Fruit fly (Drosophila melanogaster) whole organism, prepupa: ENCODE data around the gene CG1271.

ENCODE experiments used
- Blimp-1 ChIP-seq: fragments of 200-800 bp; sonication (Bioruptor generic); optimal IDR thresholded peaks from 3 replicates; lab custom pipeline; 2017; ENCODE audit warnings: missing biosample characterization, missing genetic modification characterization, mild to moderate bottlenecking, moderate library complexity, missing genetic modification reagents
- CG11294 ChIP-seq: fragments of 200-800 bp; sonication (Bioruptor generic); IDR thresholded peaks from 2 replicates; pipeline ENCODE4 v1.3.6; 2022; ENCODE audit warnings: missing biosample characterization, missing genetic modification characterization
- CG11902 ChIP-seq: fragments of 200-800 bp; sonication (Bioruptor generic); optimal IDR thresholded peaks from 3 replicates; lab custom pipeline; 2016; ENCODE audit warnings: missing biosample characterization, missing genetic modification characterization
- CG15336 ChIP-seq: fragments of 200-800 bp; sonication (Bioruptor generic); IDR thresholded peaks from 2 replicates; pipeline ENCODE4 v1.3.6; 2022; ENCODE audit warnings: missing biosample characterization, missing genetic modification characterization
- CG16779 ChIP-seq: fragments of 200-800 bp; sonication (Bioruptor generic); optimal IDR thresholded peaks from 3 replicates; lab custom pipeline; 2017; ENCODE audit warnings: missing biosample characterization, mild to moderate bottlenecking, missing genetic modification characterization
- CG3032 ChIP-seq: fragments of 200-800 bp; optimal IDR thresholded peaks from 2 replicates; lab custom pipeline; 2019; ENCODE audit warnings: missing biosample characterization, mild to moderate bottlenecking, missing genetic modification characterization, moderate library complexity
- CG31627 ChIP-seq: fragments of 200-800 bp; sonication (Bioruptor generic); optimal IDR thresholded peaks from 3 replicates; lab custom pipeline; 2016; ENCODE audit warnings: missing biosample characterization, missing genetic modification characterization
- CG32006 ChIP-seq: fragments of 200-800 bp; sonication (Bioruptor generic); optimal IDR thresholded peaks from 3 replicates; lab custom pipeline; 2017; ENCODE audit warnings: missing biosample characterization, mild to moderate bottlenecking, missing genetic modification characterization
- CG34406 ChIP-seq: fragments of 200-800 bp; sonication (Bioruptor generic); optimal IDR thresholded peaks from 3 replicates; lab custom pipeline; 2016; ENCODE audit warnings: missing biosample characterization, missing genetic modification characterization
- CG3919 ChIP-seq: fragments of 200-800 bp; sonication (Bioruptor generic); optimal IDR thresholded peaks from 3 replicates; lab custom pipeline; 2016; ENCODE audit warnings: missing biosample characterization, missing genetic modification characterization
- CG4318 ChIP-seq: fragments of 200-800 bp; sonication (Bioruptor generic); optimal IDR thresholded peaks from 3 replicates; lab custom pipeline; 2017; ENCODE audit warnings: missing biosample characterization, mild to moderate bottlenecking, missing genetic modification characterization
- CG6276 ChIP-seq: fragments of 200-800 bp; sonication (Bioruptor generic); optimal IDR thresholded peaks from 2 replicates; lab custom pipeline; 2017; ENCODE audit warnings: missing biosample characterization, mild to moderate bottlenecking, missing genetic modification characterization
- CG6792 ChIP-seq: fragments of 200-800 bp; sonication (Bioruptor generic); optimal IDR thresholded peaks from 3 replicates; lab custom pipeline; 2016; ENCODE audit warnings: missing biosample characterization, missing genetic modification characterization
- CG6808 ChIP-seq: fragments of 200-800 bp; sonication (Bioruptor generic); optimal IDR thresholded peaks from 3 replicates; lab custom pipeline; 2017; ENCODE audit warnings: missing biosample characterization, missing genetic modification characterization, mild to moderate bottlenecking, moderate library complexity, missing genetic modification reagents
- CG6854 ChIP-seq: fragments of 200-800 bp; sonication (Bioruptor generic); optimal IDR thresholded peaks from 2 replicates; lab custom pipeline; 2017; ENCODE audit warnings: missing biosample characterization, mild to moderate bottlenecking, missing genetic modification characterization
- CG7368 ChIP-seq: fragments of 200-800 bp; sonication (Bioruptor generic); optimal IDR thresholded peaks from 3 replicates; lab custom pipeline; 2016; ENCODE audit warnings: missing biosample characterization, missing genetic modification characterization
- CG8119 ChIP-seq: fragments of 200-800 bp; sonication (Bioruptor generic); IDR thresholded peaks from 3 replicates; pipeline ENCODE4 v1.3.6; 2022; ENCODE audit warnings: missing biosample characterization, missing genetic modification characterization
- CG8319 ChIP-seq: fragments of 200-800 bp; sonication (Bioruptor generic); optimal IDR thresholded peaks from 3 replicates; lab custom pipeline; 2016; ENCODE audit warnings: missing biosample characterization, missing genetic modification characterization
- Eip78C ChIP-seq: fragments of 200-800 bp; sonication (Bioruptor generic); peaks from one replicate; lab custom pipeline; 2016; ENCODE audit warnings: missing biosample characterization, missing genetic modification characterization
- Eip93F ChIP-seq: fragments of 200-800 bp; sonication (Bioruptor generic); optimal IDR thresholded peaks from 2 replicates; lab custom pipeline; 2016; ENCODE audit warnings: missing biosample characterization, mild to moderate bottlenecking, missing genetic modification characterization
- Ets21C ChIP-seq: fragments of 200-800 bp; sonication (Bioruptor generic); optimal IDR thresholded peaks from 3 replicates; lab custom pipeline; 2016; ENCODE audit warnings: missing biosample characterization, missing genetic modification characterization
- Ets96B ChIP-seq: fragments of 200-800 bp; optimal IDR thresholded peaks from 2 replicates; lab custom pipeline; 2019; ENCODE audit warnings: missing biosample characterization, mild to moderate bottlenecking, missing genetic modification characterization, moderate library complexity
- Hr4 ChIP-seq: fragments of 200-800 bp; sonication (Bioruptor generic); optimal IDR thresholded peaks from 3 replicates; lab custom pipeline; 2016; ENCODE audit warnings: missing biosample characterization, missing genetic modification characterization
- Lpt ChIP-seq: fragments of 200-800 bp; sonication (Bioruptor generic); optimal IDR thresholded peaks from 3 replicates; lab custom pipeline; 2016; ENCODE audit warnings: missing biosample characterization, missing genetic modification characterization
- Smox ChIP-seq: fragments of 200-800 bp; sonication (Bioruptor generic); optimal IDR thresholded peaks from 3 replicates; lab custom pipeline; 2016; ENCODE audit warnings: missing biosample characterization, missing genetic modification characterization
- Sox102F ChIP-seq: fragments of 200-800 bp; sonication (Bioruptor generic); optimal IDR thresholded peaks from 2 replicates; lab custom pipeline; 2016; ENCODE audit warnings: missing biosample characterization, mild to moderate bottlenecking, missing genetic modification characterization
- Sox14 ChIP-seq: fragments of 200-800 bp; sonication (Bioruptor generic); optimal IDR thresholded peaks from 3 replicates; lab custom pipeline; 2016; ENCODE audit warnings: missing biosample characterization, missing genetic modification characterization
- Sox15 ChIP-seq: fragments of 200-800 bp; sonication (Bioruptor generic); optimal IDR thresholded peaks from 3 replicates; lab custom pipeline; 2016; ENCODE audit warnings: missing biosample characterization, missing genetic modification characterization
- achi ChIP-seq: fragments of 200-800 bp; sonication (Bioruptor generic); optimal IDR thresholded peaks from 3 replicates; lab custom pipeline; 2016; ENCODE audit warnings: missing biosample characterization, missing genetic modification characterization
- acj6 ChIP-seq: fragments of 200-800 bp; sonication (Bioruptor generic); optimal IDR thresholded peaks from 3 replicates; lab custom pipeline; 2016; ENCODE audit warnings: missing biosample characterization, missing genetic modification characterization
- cyc ChIP-seq: fragments of 200-800 bp; sonication (Bioruptor generic); optimal IDR thresholded peaks from 3 replicates; lab custom pipeline; 2016; ENCODE audit warnings: missing biosample characterization, missing genetic modification characterization
- dac ChIP-seq: fragments of 200-800 bp; sonication (Bioruptor generic); optimal IDR thresholded peaks from 2 replicates; lab custom pipeline; 2017; ENCODE audit warnings: missing biosample characterization, mild to moderate bottlenecking, missing genetic modification characterization
- dsx ChIP-seq: fragments of 200-800 bp; optimal IDR thresholded peaks from 3 replicates; lab custom pipeline; 2019; ENCODE audit warnings: missing biosample characterization, mild to moderate bottlenecking, missing genetic modification characterization, moderate library complexity; ENCODE audit not compliant: poor library complexity, severe bottlenecking
- fd59A ChIP-seq: fragments of 200-800 bp; sonication (Bioruptor generic); optimal IDR thresholded peaks from 2 replicates; lab custom pipeline; 2017; ENCODE audit warnings: missing biosample characterization, mild to moderate bottlenecking, missing genetic modification characterization, missing genetic modification reagents
- fd85E ChIP-seq: fragments of 200-800 bp; sonication (Bioruptor generic); optimal IDR thresholded peaks from 3 replicates; lab custom pipeline; 2016; ENCODE audit warnings: missing biosample characterization, missing genetic modification characterization
- fkh ChIP-seq: fragments of 200-800 bp; sonication (Bioruptor generic); optimal IDR thresholded peaks from 3 replicates; lab custom pipeline; 2017; ENCODE audit warnings: missing biosample characterization, mild to moderate bottlenecking, missing genetic modification characterization, moderate library complexity
- lz ChIP-seq: fragments of 200-800 bp; sonication (Bioruptor generic); optimal IDR thresholded peaks from 3 replicates; lab custom pipeline; 2016; ENCODE audit warnings: missing biosample characterization, missing genetic modification characterization
- net ChIP-seq: fragments of 200-800 bp; sonication (Bioruptor generic); optimal IDR thresholded peaks from 3 replicates; lab custom pipeline; 2016; ENCODE audit warnings: missing biosample characterization, missing genetic modification characterization
- pdm3 ChIP-seq: fragments of 200-800 bp; sonication (Bioruptor generic); optimal IDR thresholded peaks from 3 replicates; lab custom pipeline; 2016; ENCODE audit warnings: missing biosample characterization, missing genetic modification characterization
- salr ChIP-seq, 2 experiments: fragments of 200-800 bp; sonication (Bioruptor generic); optimal IDR thresholded peaks; 3 replicates each; lab custom pipeline; 2016 to 2018; ENCODE audit warnings: missing biosample characterization in 2 of 2, missing genetic modification characterization in 2 of 2, mild to moderate bottlenecking in 1 of 2
- spab ChIP-seq: fragments of 200-800 bp; sonication (Bioruptor generic); optimal IDR thresholded peaks from 2 replicates; lab custom pipeline; 2017; ENCODE audit warnings: missing biosample characterization, mild to moderate bottlenecking, missing genetic modification characterization, missing genetic modification reagents
- ss ChIP-seq, 2 experiments: fragments of 200-800 bp; sonication (Bioruptor generic); optimal IDR thresholded peaks; 2 replicates in 1 of 2; 3 replicates in 1 of 2; lab custom pipeline; 2017 to 2018; ENCODE audit warnings: mild to moderate bottlenecking in 2 of 2, missing biosample characterization in 2 of 2, missing genetic modification characterization in 2 of 2, moderate library complexity in 1 of 2
- vri ChIP-seq: fragments of 200-800 bp; sonication (Bioruptor generic); optimal IDR thresholded peaks from 3 replicates; lab custom pipeline; 2016; ENCODE audit warnings: missing biosample characterization, mild to moderate bottlenecking, missing genetic modification characterization

The CG1271 gene

dm6 chr3L:3034779-3035643, 17.3 kb upstream of the CG1271 start, which contains the start of gene CG2162:
Gene CG2162, plus strand, starts transcription at chr3L:3035196.
- TF ChIP-seq ss (GFP tag; optimal IDR thresholded peaks at IDR 0.05; lab: Kevin White, UChicago): peak; percentile 23 to 42
- TF ChIP-seq vri: peak; percentile 35
- TF ChIP-seq CG6854 (GFP tag; lab: Kevin White, UChicago): peak; percentile 43
- peak; percentile 55 for TF ChIP-seq Eip78C (GFP tag; lab: Kevin White, UChicago)
- TF ChIP-seq CG6808: peak; percentile 2
- TF ChIP-seq CG3919 (GFP tag; lab: Kevin White, UChicago): peak; percentile 31
- peak; percentile 34 for TF ChIP-seq fd85E
- no peak for TF ChIP-seq CG32006 (GFP tag; lab: Kevin White, UChicago)
- TF ChIP-seq Hr4: no peak
- TF ChIP-seq Blimp-1: no peak
- no peak for TF ChIP-seq spab (GFP tag; lab: Kevin White, UChicago)
- peak; percentile 49 for TF ChIP-seq Sox14 (GFP tag; lab: Kevin White, UChicago)
- TF ChIP-seq CG6792 (GFP tag; lab: Kevin White, UChicago): no peak
- no peak for TF ChIP-seq CG34406 (GFP tag; lab: Kevin White, UChicago)
- TF ChIP-seq dsx (GFP tag; lab: Kevin White, UChicago): peak; percentile 81
- TF ChIP-seq Ets96B (tag; lab: Kevin White, UChicago): peak; percentile 7
- TF ChIP-seq CG7368 (GFP tag; lab: Kevin White, UChicago): no peak
- TF ChIP-seq fkh: peak; percentile 50

dm6 chr3L:3035769-3036583, 16.3 kb upstream of the CG1271 start:
- peak; percentile 32 for TF ChIP-seq CG8319
- TF ChIP-seq CG4318 (GFP tag; lab: Kevin White, UChicago): peak; percentile 76
- peak; percentile 90 for TF ChIP-seq CG15336 (GFP tag; lab: Robert Waterston, UW)
- TF ChIP-seq fd59A (GFP tag; lab: Kevin White, UChicago): peak; percentile 46
- peak; percentile 31 for TF ChIP-seq CG6854 (GFP tag; lab: Kevin White, UChicago)
- peak; percentile 4 for TF ChIP-seq Eip93F (GFP tag; lab: Kevin White, UChicago)
- peak; percentile 61 for TF ChIP-seq CG11294 (GFP tag; lab: Robert Waterston, UW)
- peak; percentile 65 for TF ChIP-seq CG6792 (GFP tag; lab: Kevin White, UChicago)
- peak; percentile 83 for TF ChIP-seq CG6276 (GFP tag; lab: Kevin White, UChicago)
- peak; percentile 75 for TF ChIP-seq net (GFP tag; lab: Kevin White, UChicago)
- peak; percentile 74 for TF ChIP-seq Smox (GFP tag; lab: Kevin White, UChicago)
- peak; percentile 78 for TF ChIP-seq dac (GFP tag; lab: Kevin White, UChicago)
- TF ChIP-seq acj6 (GFP tag; lab: Kevin White, UChicago): peak; percentile 74
- peak; percentile 57 for TF ChIP-seq cyc (GFP tag; lab: Kevin White, UChicago)
- no peak for TF ChIP-seq fd85E
- peak; percentile 70 for TF ChIP-seq Sox102F (GFP tag; lab: Kevin White, UChicago)
- peak; percentile 70 for TF ChIP-seq pdm3
- peak; percentile 25 for TF ChIP-seq Sox15 (GFP tag; lab: Kevin White, UChicago)
- TF ChIP-seq dsx (GFP tag; lab: Kevin White, UChicago): peak; percentile 53
- TF ChIP-seq Lpt (GFP tag; lab: Kevin White, UChicago): peak; percentile 60
- peak; percentile 85 for TF ChIP-seq CG3919 (GFP tag; lab: Kevin White, UChicago)
- TF ChIP-seq CG31627 (GFP tag; lab: Kevin White, UChicago): peak; percentile 68
- peak; percentile 55 for TF ChIP-seq Ets21C (GFP tag; lab: Kevin White, UChicago)
- peak; percentile 5 for TF ChIP-seq CG11902 (GFP tag; lab: Kevin White, UChicago)
- TF ChIP-seq achi: peak; percentile 80
- peak; percentile 55 for TF ChIP-seq CG34406 (GFP tag; lab: Kevin White, UChicago)
- TF ChIP-seq Hr4: peak; percentile 75
- peak; percentile 73 for TF ChIP-seq Sox14 (GFP tag; lab: Kevin White, UChicago)
- peak; percentile 21 for TF ChIP-seq vri
- peak; percentile 91 for TF ChIP-seq CG8119
- TF ChIP-seq CG16779 (tag; lab: Kevin White, UChicago): peak; percentile 55
- TF ChIP-seq spab (GFP tag; lab: Kevin White, UChicago): peak; percentile 61
- TF ChIP-seq CG3032 (tag; lab: Kevin White, UChicago): peak; percentile 71
- TF ChIP-seq salr (GFP tag; optimal IDR thresholded peaks at IDR 0.05; lab: Kevin White, UChicago): peak in 1 of 2 experiments; percentile 79
- TF ChIP-seq CG32006 (GFP tag; lab: Kevin White, UChicago): peak; percentile 89
- peak; percentile 39 to 47 for TF ChIP-seq ss (GFP tag; optimal IDR thresholded peaks at IDR 0.05; lab: Kevin White, UChicago)
- peak; percentile 77 for TF ChIP-seq lz
